Worm (Caenorhabditis elegans): ENCODE measurements around the gene C46C2.3.

C46C2.3 gene

ce11 chrIV:9262295-9262694 lies 37.4 kb downstream of the C46C2.3 start:
- no peak for TF ChIP-seq cebp-2 (GFP tag; IDR thresholded peaks at IDR 0.05)
- no peak for TF ChIP-seq cebp-1 (GFP tag; IDR thresholded peaks at IDR 0.05)
- TF ChIP-seq cebp-1 (tag; optimal IDR thresholded peaks at IDR 0.05): no peak
- no peak for TF ChIP-seq ztf-22 (GFP tag; optimal IDR thresholded peaks at IDR 0.05)
- TF ChIP-seq bed-1 (GFP tag; IDR thresholded peaks at IDR 0.05): no peak
- no peak for TF ChIP-seq attf-3 (GFP tag; conservative IDR thresholded peaks at IDR 0.05)
- no peak for TF ChIP-seq ceh-40 (GFP tag; IDR thresholded peaks at IDR 0.05)
- no peak for TF ChIP-seq hsf-1 (GFP tag; IDR thresholded peaks at IDR 0.05)
- TF ChIP-seq ama-1 (optimal IDR thresholded peaks at IDR 0.05): no peak
- no peak for TF ChIP-seq ama-1 (GFP tag; optimal IDR thresholded peaks at IDR 0.05)
- TF ChIP-seq hlh-12 (tag; optimal IDR thresholded peaks at IDR 0.05): no peak
- no peak for TF ChIP-seq hmg-1.2 (GFP tag; IDR thresholded peaks at IDR 0.05)
- no peak for TF ChIP-seq B0035.1 (tag; optimal IDR thresholded peaks at IDR 0.05)
- TF ChIP-seq K12H6.12 (tag; optimal IDR thresholded peaks at IDR 0.05): no peak
- no peak for TF ChIP-seq somi-1 (GFP tag; optimal IDR thresholded peaks at IDR 0.05)
- TF ChIP-seq B0261.1 (tag; optimal IDR thresholded peaks at IDR 0.05): no peak
- TF ChIP-seq nfya-1 (tag; optimal IDR thresholded peaks at IDR 0.05; ENCODE audit: borderline replicate concordance, insufficient read depth): no peak
- no peak for TF ChIP-seq lin-26 (GFP tag; IDR thresholded peaks at IDR 0.05)
- TF ChIP-seq chd-7 (tag; optimal IDR thresholded peaks at IDR 0.05): no peak

- TF ChIP-seq madf-6 (GFP tag; IDR thresholded peaks at IDR 0.05) (0 out of 2 replicates have a peak, but pooled peaks have one; percentile 19), C06A6.2 (GFP tag; conservative IDR thresholded peaks at IDR 0.05) (no peak), zfh-2 (GFP tag; conservative IDR thresholded peaks at IDR 0.05) (peak; percentile 52; the same call in 1 of the 2 replicates)
These were observed 38.9 kb downstream of the C46C2.3 start, which contains the start of gene flh-1 for ce11 chrIV:9263812-9264320. Gene flh-1 (minus strand): TSS chrIV:9264270.

ce11 chrIV:9264513-9264912 lies 39.6 kb downstream of the C46C2.3 start:
- TF ChIP-seq aptf-2 (GFP tag; conservative IDR thresholded peaks at IDR 0.05) (no peak), lsl-1 (GFP tag; optimal IDR thresholded peaks at IDR 0.05) (peak; percentile 32), lin-26 (GFP tag; IDR thresholded peaks at IDR 0.05) (no peak), madf-6 (GFP tag; IDR thresholded peaks at IDR 0.05) (peak; percentile 58), madf-8 (GFP tag; conservative IDR thresholded peaks at IDR 0.05) (peak; percentile 78)

ce11 chrIV:9266464-9266863 lies 41.5 kb downstream of the C46C2.3 start, which contains the start of gene Y11D7A.19:
Gene Y11D7A.19 (minus strand): TSS chrIV:9266564.
- TF ChIP-seq lin-35 (GFP tag; optimal IDR thresholded peaks at IDR 0.05) (no peak), F10E7.11 (tag; optimal IDR thresholded peaks at IDR 0.05) (no peak), ccch-3 (GFP tag; optimal IDR thresholded peaks at IDR 0.05) (no peak), lir-1 (GFP tag; conservative IDR thresholded peaks at IDR 0.05) (no peak), F23B12.7 (tag; optimal IDR thresholded peaks at IDR 0.05; ENCODE audit: insufficient read depth) (no peak), D2030.7 (GFP tag; IDR thresholded peaks at IDR 0.05) (no peak), F52B5.7 (tag; optimal IDR thresholded peaks at IDR 0.05) (no peak), ztf-3 (GFP tag; optimal IDR thresholded peaks at IDR 0.05) (no peak), xnd-1 (tag; optimal IDR thresholded peaks at IDR 0.05) (no peak), aptf-2 (GFP tag; conservative IDR thresholded peaks at IDR 0.05) (no peak), nhr-80 (tag; optimal IDR thresholded peaks at IDR 0.05) (no peak), madf-6 (GFP tag; IDR thresholded peaks at IDR 0.05) (no peak), atf-7 (tag; optimal IDR thresholded peaks at IDR 0.05) (no peak), egl-18 (GFP tag; IDR thresholded peaks at IDR 0.05) (no peak), nhr-27 (tag; optimal IDR thresholded peaks at IDR 0.05) (no peak), ceh-100 (GFP tag; IDR thresholded peaks at IDR 0.05) (no peak), tbx-9 (tag; optimal IDR thresholded peaks at IDR 0.05; ENCODE audit: borderline replicate concordance) (no peak), lin-54 (GFP tag; optimal IDR thresholded peaks at IDR 0.05) (no peak), dpl-1 (GFP tag; optimal IDR thresholded peaks at IDR 0.05) (no peak)

All from whole organism, young adult.